Worm (Caenorhabditis elegans) whole organism, young adult: ENCODE data around the gene C28D4.4.

Experiments
- C17E4.6 ChIP-seq: fragments of 200-800 bp; sonication (Bioruptor generic); IDR thresholded peaks from 2 replicates; pipeline ENCODE4 v1.3.6; 2022; ENCODE audit warnings: missing genetic modification reagents, missing genetic modification characterization, missing compliant biosample characterization
- F39B2.1 ChIP-seq: fragments of 200-800 bp; sonication (Bioruptor generic); IDR thresholded peaks from 2 replicates; pipeline ENCODE4 v1.3.6; 2022; ENCODE audit warnings: missing genetic modification reagents, missing genetic modification characterization, missing compliant biosample characterization
- Y67H2A.10 ChIP-seq: fragments of 200-800 bp; sonication (Bioruptor generic); conservative IDR thresholded peaks from 2 replicates; pipeline ENCODE4 v1.3.6; 2022; ENCODE audit warnings: missing genetic modification reagents, missing genetic modification characterization, missing compliant biosample characterization
- aptf-2 ChIP-seq: fragments of 200-800 bp; sonication (Bioruptor generic); conservative IDR thresholded peaks from 2 replicates; pipeline ENCODE4 v1.3.6; 2022; ENCODE audit warnings: missing genetic modification reagents, missing genetic modification characterization, missing compliant biosample characterization
- atf-7 ChIP-seq: sonication (generic microtip); optimal IDR thresholded peaks from 2 replicates; lab custom pipeline; 2017; ENCODE audit warnings: mild to moderate bottlenecking, missing genetic modification characterization, missing compliant biosample characterization
- attf-3 ChIP-seq: fragments of 200-800 bp; sonication (Bioruptor generic); conservative IDR thresholded peaks from 2 replicates; pipeline ENCODE4 v1.3.6; 2022; ENCODE audit warnings: missing genetic modification reagents, missing genetic modification characterization, missing compliant biosample characterization
- attf-5 ChIP-seq: fragments of 200-800 bp; sonication (Bioruptor generic); optimal IDR thresholded peaks from 2 replicates; lab custom pipeline; 2018; ENCODE audit warnings: mild to moderate bottlenecking, missing genetic modification characterization, missing compliant biosample characterization
- attf-6 ChIP-seq: fragments of 200-800 bp; sonication (Bioruptor generic); IDR thresholded peaks from 2 replicates; pipeline ENCODE4 v1.3.6; 2022; ENCODE audit warnings: missing genetic modification reagents, missing genetic modification characterization, missing compliant biosample characterization
- bed-1 ChIP-seq: fragments of 200-800 bp; sonication (Bioruptor generic); IDR thresholded peaks from 2 replicates; pipeline ENCODE4 v1.3.6; 2022; ENCODE audit warnings: missing genetic modification reagents, missing genetic modification characterization, missing compliant biosample characterization
- cebp-1 ChIP-seq, 2 experiments: fragments of 200-800 bp in 1 of 2; sonication (Bioruptor generic) in 1 of 2; sonication (generic microtip) in 1 of 2; IDR thresholded peaks in 1 of 2; optimal IDR thresholded peaks in 1 of 2; 2 replicates each; pipeline versions ENCODE4 v1.3.6 to Lab custom; 2017 to 2022; ENCODE audit warnings: missing compliant biosample characterization in 2 of 2, missing genetic modification characterization in 2 of 2, mild to moderate bottlenecking in 1 of 2, missing genetic modification reagents in 1 of 2, moderate library complexity in 1 of 2
- ceh-27 ChIP-seq: fragments of 200-800 bp; sonication (Bioruptor generic); optimal IDR thresholded peaks from 2 replicates; lab custom pipeline; 2018; ENCODE audit warnings: mild to moderate bottlenecking, missing genetic modification characterization, moderate library complexity, missing compliant biosample characterization
- dpff-1 ChIP-seq: sonication (generic microtip); optimal IDR thresholded peaks from 2 replicates; lab custom pipeline; 2017; ENCODE audit warnings: mild to moderate bottlenecking, missing genetic modification characterization, missing compliant biosample characterization
- egl-44 ChIP-seq: fragments of 200-800 bp; sonication (Bioruptor generic); IDR thresholded peaks from 2 replicates; pipeline ENCODE4 v1.3.6; 2022; ENCODE audit warnings: missing genetic modification reagents, missing genetic modification characterization, missing compliant biosample characterization
- ekl-4 ChIP-seq: fragments of 200-800 bp; sonication (Bioruptor generic); IDR thresholded peaks from 2 replicates; pipeline ENCODE4 v1.3.6; 2022; ENCODE audit warnings: missing genetic modification reagents, missing genetic modification characterization, missing compliant biosample characterization
- gei-17 ChIP-seq: fragments of 200-800 bp; sonication (Bioruptor generic); optimal IDR thresholded peaks from 2 replicates; lab custom pipeline; 2018; ENCODE audit warnings: mild to moderate bottlenecking, missing genetic modification characterization, missing compliant biosample characterization
- hmg-1.2 ChIP-seq: fragments of 200-800 bp; sonication (Bioruptor generic); IDR thresholded peaks from 2 replicates; pipeline ENCODE4 v1.3.6; 2022; ENCODE audit warnings: missing genetic modification reagents, missing genetic modification characterization, missing compliant biosample characterization
- hrde-1 ChIP-seq: sonication (generic microtip); optimal IDR thresholded peaks from 2 replicates; lab custom pipeline; 2016; ENCODE audit warnings: missing genetic modification characterization, mild to moderate bottlenecking, missing compliant biosample characterization, moderate library complexity, missing genotype, missing genetic modification reagents, borderline replicate concordance
- hsf-1 ChIP-seq: fragments of 200-800 bp; sonication (Bioruptor generic); IDR thresholded peaks from 2 replicates; pipeline ENCODE4 v1.3.6; 2022; ENCODE audit warnings: missing genetic modification reagents, missing genetic modification characterization, missing compliant biosample characterization
- lin-54 ChIP-seq: fragments of 200-800 bp; sonication (Bioruptor generic); optimal IDR thresholded peaks from 2 replicates; lab custom pipeline; 2018; ENCODE audit warnings: mild to moderate bottlenecking, missing genetic modification characterization, missing compliant biosample characterization
- lsl-1 ChIP-seq: fragments of 200-800 bp; sonication (Bioruptor generic); optimal IDR thresholded peaks from 2 replicates; lab custom pipeline; 2018; ENCODE audit warnings: mild to moderate bottlenecking, missing genetic modification characterization, moderate library complexity, missing compliant biosample characterization
- nfyb-1 ChIP-seq: fragments of 200-800 bp; sonication (Bioruptor generic); IDR thresholded peaks from 2 replicates; pipeline ENCODE4 v1.3.6; 2022; ENCODE audit warnings: missing genetic modification reagents, missing genetic modification characterization, missing compliant biosample characterization
- nhr-179 ChIP-seq: sonication (generic microtip); optimal IDR thresholded peaks from 2 replicates; lab custom pipeline; 2016; ENCODE audit warnings: mild to moderate bottlenecking, missing genetic modification characterization, missing compliant biosample characterization
- nhr-80 ChIP-seq: sonication (generic microtip); optimal IDR thresholded peaks from 2 replicates; lab custom pipeline; 2016; ENCODE audit warnings: missing genetic modification characterization, missing compliant biosample characterization
- pha-4 ChIP-seq: fragments of 150-350 bp; sonication (generic microtip); optimal IDR thresholded peaks from 2 replicates; lab custom pipeline; 2014; ENCODE audit warnings: missing biosample characterization, missing genetic modification reagents, missing genetic modification characterization
- somi-1 ChIP-seq: fragments of 200-800 bp; sonication (Bioruptor generic); optimal IDR thresholded peaks from 2 replicates; lab custom pipeline; 2018; ENCODE audit warnings: mild to moderate bottlenecking, missing genetic modification characterization, missing compliant biosample characterization
- tbp1 ChIP-seq: fragments of 200-800 bp; sonication (Bioruptor generic); optimal IDR thresholded peaks from 2 replicates; lab custom pipeline; 2018; ENCODE audit warnings: mild to moderate bottlenecking, missing genetic modification characterization, missing compliant biosample characterization
- zfh-2 ChIP-seq: fragments of 200-800 bp; sonication (Bioruptor generic); conservative IDR thresholded peaks from 2 replicates; pipeline ENCODE4 v1.3.6; 2022; ENCODE audit warnings: missing genetic modification reagents, missing genetic modification characterization, missing compliant biosample characterization
- ztf-22 ChIP-seq: fragments of 200-800 bp; sonication (Bioruptor generic); optimal IDR thresholded peaks from 2 replicates; lab custom pipeline; 2018; ENCODE audit warnings: mild to moderate bottlenecking, missing genetic modification characterization, moderate library complexity, missing compliant biosample characterization
- ztf-25 ChIP-seq: fragments of 200-800 bp; sonication (Bioruptor generic); IDR thresholded peaks from 2 replicates; pipeline ENCODE4 v1.3.6; 2022; ENCODE audit warnings: missing genetic modification reagents, missing genetic modification characterization, missing compliant biosample characterization
- ztf-28 ChIP-seq: fragments of 200-800 bp; sonication (Bioruptor generic); IDR thresholded peaks from 2 replicates; pipeline ENCODE4 v1.3.6; 2022; ENCODE audit warnings: missing genetic modification reagents, missing genetic modification characterization, missing compliant biosample characterization

C28D4.4 gene

ce11 chrIV:9739001-9739400, 5.8 kb downstream of the C28D4.4 start (continued):
- no peak for TF ChIP-seq gei-17 (GFP tag; lab: Kevin White, UChicago)

DNA sequence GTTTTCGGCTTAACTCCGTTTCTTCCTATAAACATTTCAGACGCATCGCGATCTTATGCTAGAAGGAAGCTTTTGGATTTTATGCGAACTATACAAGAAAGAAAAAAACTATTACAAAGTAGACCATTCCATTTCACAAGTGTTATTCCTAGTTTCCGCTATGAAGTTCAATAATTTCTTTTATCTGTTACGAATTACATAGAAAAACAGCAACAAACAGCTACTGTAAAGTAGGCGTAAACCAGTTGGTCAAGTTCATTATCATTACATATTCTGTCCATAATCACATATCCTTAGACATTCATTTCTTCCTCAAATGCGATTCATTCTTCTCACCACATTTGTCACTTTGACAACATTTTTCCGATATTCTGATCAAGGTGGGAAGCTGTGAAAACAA, 6.6 kb downstream of the C28D4.4 start, which contains the start of gene C28D4.10:
TSS of gene C28D4.10 (plus strand) at position 301 of the 400 bp plus-strand sequence.
- no peak for TF ChIP-seq ztf-28 (GFP tag; lab: Robert Waterston, UW)
- TF ChIP-seq tbp1 (GFP tag; lab: Kevin White, UChicago) = no peak
- TF ChIP-seq pha-4 (tag; lab: Kevin White, UChicago) = no peak
- no peak for TF ChIP-seq lin-54 (GFP tag; lab: Kevin White, UChicago)
- TF ChIP-seq ztf-22 (GFP tag; lab: Kevin White, UChicago) = no peak
- no peak for TF ChIP-seq dpff-1 (tag; lab: Kevin White, UChicago)
- no peak for TF ChIP-seq lsl-1 (GFP tag; lab: Kevin White, UChicago)
- no peak for TF ChIP-seq egl-44 (GFP tag; lab: Robert Waterston, UW)
- TF ChIP-seq atf-7 (tag; lab: Kevin White, UChicago) = no peak
- TF ChIP-seq ceh-27 (GFP tag; lab: Kevin White, UChicago) = no peak

DNA sequence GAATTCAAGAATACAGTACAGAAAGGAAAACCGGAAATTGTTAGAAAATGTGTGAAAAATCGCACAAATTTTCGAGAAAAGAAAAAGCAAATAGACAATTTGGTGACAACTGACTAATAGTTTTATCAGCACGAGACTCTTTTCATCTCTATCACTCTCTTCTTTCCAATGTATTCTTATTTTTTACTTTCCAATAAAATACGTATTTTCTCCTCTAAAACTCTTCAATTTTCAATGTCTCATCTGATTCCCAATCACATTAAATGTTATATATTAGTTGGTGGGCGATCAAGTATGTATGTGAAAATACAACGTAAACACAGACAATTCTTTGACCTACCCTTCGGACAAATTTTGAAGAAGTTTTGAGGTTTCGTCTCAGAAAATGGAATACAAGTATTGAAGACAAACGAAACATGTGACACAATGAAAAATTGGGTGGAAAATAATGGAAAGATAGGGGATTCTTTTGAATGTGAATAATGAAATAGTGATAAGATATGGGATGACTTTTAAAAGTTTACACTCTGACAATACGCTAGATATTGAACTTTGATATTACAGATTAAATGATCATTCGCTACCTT, 7.5 kb downstream of the C28D4.4 start, which contains the start of gene cka-1:
TSS of gene cka-1 (minus strand) at position 418 of the 587 bp plus-strand sequence.
- TF ChIP-seq lsl-1 (GFP tag; lab: Kevin White, UChicago) = no peak
- TF ChIP-seq nhr-179 (tag; lab: Kevin White, UChicago) = no peak
- peak; percentile 51 for TF ChIP-seq nhr-80
- no peak for TF ChIP-seq ztf-25 (GFP tag; lab: Robert Waterston, UW)
- peak; percentile 2 for TF ChIP-seq attf-5
- TF ChIP-seq gei-17 (GFP tag; lab: Kevin White, UChicago) = no peak
- TF ChIP-seq zfh-2 (GFP tag; lab: Robert Waterston, UW) = no peak
- TF ChIP-seq bed-1 (GFP tag; lab: Robert Waterston, UW) = no peak
- TF ChIP-seq hmg-1.2 (GFP tag; lab: Robert Waterston, UW) = peak; percentile 46; the same call in 1 of the 2 replicates
- no peak for TF ChIP-seq attf-3 (GFP tag; lab: Robert Waterston, UW)
- no peak for TF ChIP-seq aptf-2
- TF ChIP-seq C17E4.6 = no peak
- no peak for TF ChIP-seq atf-7 (tag; lab: Kevin White, UChicago)

ce11 chrIV:9735750-9736149, 9.1 kb downstream of the C28D4.4 start:
- peak; percentile 30 for TF ChIP-seq attf-5
- no peak for TF ChIP-seq C17E4.6
- TF ChIP-seq nhr-179 (tag; lab: Kevin White, UChicago) = no peak
- TF ChIP-seq hrde-1 = no peak
- 0 out of 2 replicates have a peak, but pooled peaks have one; percentile 17 for TF ChIP-seq nfyb-1 (GFP tag; lab: Robert Waterston, UW)
- TF ChIP-seq attf-6 = no peak
- TF ChIP-seq cebp-1 (GFP tag; IDR thresholded peaks at IDR 0.05; lab: Robert Waterston, UW) = peak; percentile 24; the same call in 1 of the 2 replicates
- TF ChIP-seq cebp-1 (tag; optimal IDR thresholded peaks at IDR 0.05; lab: Kevin White, UChicago) = peak; percentile 77
- peak; percentile 49 for TF ChIP-seq nhr-80
- TF ChIP-seq hsf-1 (GFP tag; lab: Robert Waterston, UW) = no peak
- TF ChIP-seq Y67H2A.10 (GFP tag; lab: Robert Waterston, UW) = no peak
- TF ChIP-seq ekl-4 = no peak
- TF ChIP-seq, all 124 proteins: peak for 4

DNA sequence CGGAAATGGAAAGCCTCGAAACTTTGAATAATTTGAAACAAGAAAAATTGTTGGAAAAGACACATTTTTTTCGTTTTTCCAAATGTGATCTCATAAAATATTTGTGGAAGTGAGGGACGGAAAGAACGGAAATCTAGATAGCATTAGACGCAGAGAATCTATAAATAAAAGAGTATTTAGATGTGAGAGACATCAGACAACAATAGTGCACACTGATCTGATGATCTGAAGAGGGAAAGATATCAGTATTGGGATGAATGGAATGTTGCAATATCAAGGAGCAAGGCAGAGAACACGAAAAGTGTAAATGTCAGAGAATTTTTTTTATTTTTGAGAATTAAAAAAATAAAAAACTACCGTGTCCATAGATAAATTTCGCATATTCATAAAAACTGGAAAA, 9.9 kb downstream of the C28D4.4 start:
- TF ChIP-seq F39B2.1 (GFP tag; lab: Robert Waterston, UW) = no peak
- TF ChIP-seq somi-1 (GFP tag; lab: Kevin White, UChicago) = no peak
- TF ChIP-seq hmg-1.2 (GFP tag; lab: Robert Waterston, UW) = peak; percentile 9; the same call in 1 of the 2 replicates
- TF ChIP-seq, all 124 proteins: peak for 1
